Fruit fly (Drosophila melanogaster): Measurements from ENCODE around the gene CG15544.

The CG15544 gene

dm6 chr3R:30876136-30876683 is 48.6 kb downstream of the CG15544 start, which contains the start of gene CG15546 (continued):
- TF ChIP-seq Dbx (GFP tag; IDR thresholded peaks at IDR 0.05) (0 out of 3 replicates have a peak, but pooled peaks have one; percentile 15), salm (tag; optimal IDR thresholded peaks at IDR 0.05) (no peak), ems (GFP tag; optimal IDR thresholded peaks at IDR 0.05) (no peak), Jarid2 (GFP tag; optimal IDR thresholded peaks at IDR 0.05) (no peak), fu2 (GFP tag; optimal IDR thresholded peaks at IDR 0.05) (no peak), Optix (GFP tag; IDR thresholded peaks at IDR 0.05) (no peak), CG33557 (GFP tag; optimal IDR thresholded peaks at IDR 0.05) (no peak), pros (GFP tag; optimal IDR thresholded peaks at IDR 0.05) (no peak), Spps (tag; optimal IDR thresholded peaks at IDR 0.05) (no peak), CG14014 (GFP tag; IDR thresholded peaks at IDR 0.05) (0 out of 2 replicates have a peak, but pooled peaks have one; percentile 23), croc (GFP tag; conservative IDR thresholded peaks at IDR 0.05) (no peak), CG8359 (GFP tag; optimal IDR thresholded peaks at IDR 0.05; ENCODE audit: borderline replicate concordance) (no peak), Scr (GFP tag; IDR thresholded peaks at IDR 0.05; ENCODE audit: partially characterized antibody) (no peak), CG4617 (GFP tag; optimal IDR thresholded peaks at IDR 0.05; ENCODE audit: borderline replicate concordance) (no peak), chn (GFP tag; optimal IDR thresholded peaks at IDR 0.05) (no peak), CG15514 (GFP tag; optimal IDR thresholded peaks at IDR 0.05) (no peak), row (GFP tag; IDR thresholded peaks at IDR 0.05) (peak; percentile 41; the same call in 2 of the 3 replicates), jing (GFP tag; optimal IDR thresholded peaks at IDR 0.05) (no peak), B-H1 (GFP tag; IDR thresholded peaks at IDR 0.05) (no peak), nmo (GFP tag; optimal IDR thresholded peaks at IDR 0.05) (no peak), Awh (GFP tag; IDR thresholded peaks at IDR 0.05) (no peak), stwl (tag; optimal IDR thresholded peaks at IDR 0.05) (no peak), CG1832 (GFP tag; optimal IDR thresholded peaks at IDR 0.05) (no peak), YL-1 (GFP tag; optimal IDR thresholded peaks at IDR 0.05) (no peak), tio (GFP tag; optimal IDR thresholded peaks at IDR 0.05) (no peak), run (tag; optimal IDR thresholded peaks at IDR 0.05) (no peak), abd-A (tag; optimal IDR thresholded peaks at IDR 0.05) (no peak), CG1602 (GFP tag; optimal IDR thresholded peaks at IDR 0.05) (no peak), pan (optimal IDR thresholded peaks at IDR 0.05) (no peak), pan (GFP tag; optimal IDR thresholded peaks at IDR 0.05 in 1 of 2, IDR thresholded peaks at IDR 0.05 in 1 of 2) (no peak), grn (GFP tag; optimal IDR thresholded peaks at IDR 0.05) (no peak), Oaz (GFP tag; IDR thresholded peaks at IDR 0.05) (no peak), CG15479 (GFP tag; optimal IDR thresholded peaks at IDR 0.05) (no peak), hkb (optimal IDR thresholded peaks at IDR 0.05) (no peak), hkb (GFP tag; IDR thresholded peaks at IDR 0.05) (no peak), usp (GFP tag; optimal IDR thresholded peaks at IDR 0.05) (no peak), unpg (GFP tag; optimal IDR thresholded peaks at IDR 0.05) (no peak), dmrt11E (tag; optimal IDR thresholded peaks at IDR 0.05) (no peak), sc (optimal IDR thresholded peaks at IDR 0.05) (no peak), sc (GFP tag; optimal IDR thresholded peaks at IDR 0.05) (no peak), schlank (tag; optimal IDR thresholded peaks at IDR 0.05) (no peak), otp (GFP tag; IDR thresholded peaks at IDR 0.05) (no peak), Taf1 (GFP tag; IDR thresholded peaks at IDR 0.05) (no peak), CG2120 (GFP tag; optimal IDR thresholded peaks at IDR 0.05) (peak; percentile 25), ham (GFP tag; IDR thresholded peaks at IDR 0.05) (no peak), Dip2 (GFP tag; IDR thresholded peaks at IDR 0.05) (no peak), MESR4 (GFP tag; optimal IDR thresholded peaks at IDR 0.05) (no peak), Myb (GFP tag; optimal IDR thresholded peaks at IDR 0.05) (no peak), CG16813 (GFP tag; IDR thresholded peaks at IDR 0.05; ENCODE audit: partially characterized antibody) (no peak), tin (GFP tag; optimal IDR thresholded peaks at IDR 0.05) (no peak), TFAM (GFP tag; optimal IDR thresholded peaks at IDR 0.05) (no peak), BtbVII (GFP tag; optimal IDR thresholded peaks at IDR 0.05) (no peak)

Measured in whole organism, embryonic.